Fruit fly (Drosophila melanogaster) whole organism, pupa: Measurements from ENCODE around the gene CG7715.

Experiments
- CG10348 ChIP-seq: fragments of 200-800 bp; sonication (Bioruptor generic); IDR thresholded peaks from 2 replicates; pipeline ENCODE4 v1.3.6; 2022; ENCODE audit warnings: missing biosample characterization, missing genetic modification characterization
- CG12605 ChIP-seq: fragments of 200-800 bp; sonication (Bioruptor generic); IDR thresholded peaks from 2 replicates; pipeline ENCODE4 v1.3.6; 2022; ENCODE audit warnings: missing biosample characterization, missing genetic modification characterization
- CG13204 ChIP-seq: fragments of 200-800 bp; sonication (Bioruptor generic); optimal IDR thresholded peaks from 2 replicates; lab custom pipeline; 2018; ENCODE audit warnings: missing biosample characterization, mild to moderate bottlenecking, missing genetic modification characterization, moderate library complexity
- CG14655 ChIP-seq: fragments of 200-800 bp; sonication (Bioruptor generic); optimal IDR thresholded peaks from 3 replicates; lab custom pipeline; 2017; ENCODE audit warnings: mild to moderate bottlenecking, missing biosample characterization, missing genetic modification reagents, missing genetic modification characterization
- CG15710 ChIP-seq: fragments of 200-800 bp; sonication (Bioruptor generic); optimal IDR thresholded peaks from 2 replicates; lab custom pipeline; 2018; ENCODE audit warnings: missing biosample characterization, mild to moderate bottlenecking, missing genetic modification characterization, moderate library complexity
- CG17806 ChIP-seq: fragments of 200-800 bp; sonication (Bioruptor generic); optimal IDR thresholded peaks from 2 replicates; lab custom pipeline; 2018; ENCODE audit warnings: missing biosample characterization, mild to moderate bottlenecking, missing genetic modification characterization, moderate library complexity
- CG32121 ChIP-seq: fragments of 200-800 bp; sonication (Bioruptor generic); IDR thresholded peaks from 2 replicates; pipeline ENCODE4 v1.3.6; 2022; ENCODE audit warnings: missing biosample characterization, missing genetic modification characterization
- CG34367 ChIP-seq: fragments of 200-800 bp; sonication (Bioruptor generic); optimal IDR thresholded peaks from 2 replicates; lab custom pipeline; 2018; ENCODE audit warnings: missing biosample characterization, mild to moderate bottlenecking, missing genetic modification characterization
- CG4496 ChIP-seq: fragments of 200-800 bp; sonication (Bioruptor generic); IDR thresholded peaks from 3 replicates; pipeline ENCODE4 v1.3.6; 2022; ENCODE audit warnings: missing biosample characterization, missing genetic modification characterization
- CG8159 ChIP-seq: fragments of 200-800 bp; sonication (Bioruptor generic); optimal IDR thresholded peaks from 3 replicates; lab custom pipeline; 2018; ENCODE audit warnings: missing biosample characterization, mild to moderate bottlenecking, missing genetic modification characterization, moderate library complexity
- CG8301 ChIP-seq: fragments of 200-800 bp; sonication (Bioruptor generic); optimal IDR thresholded peaks from 2 replicates; lab custom pipeline; 2018; ENCODE audit warnings: missing biosample characterization, mild to moderate bottlenecking, missing genetic modification characterization
- CG9948 ChIP-seq: fragments of 200-800 bp; sonication (Bioruptor generic); optimal IDR thresholded peaks from 2 replicates; lab custom pipeline; 2018; ENCODE audit warnings: missing biosample characterization, mild to moderate bottlenecking, missing genetic modification characterization, moderate library complexity
- D1 ChIP-seq: fragments of 200-800 bp; sonication (Bioruptor generic); optimal IDR thresholded peaks from 2 replicates; lab custom pipeline; 2018; ENCODE audit warnings: missing biosample characterization, mild to moderate bottlenecking, missing genetic modification characterization, moderate library complexity
- EcR ChIP-seq: fragments of 200-800 bp; sonication (Bioruptor generic); optimal IDR thresholded peaks from 3 replicates; lab custom pipeline; 2019; ENCODE audit warnings: missing biosample characterization, missing genetic modification characterization, mild to moderate bottlenecking, moderate library complexity, missing genetic modification reagents
- Ets98B ChIP-seq: fragments of 200-800 bp; sonication (Bioruptor generic); IDR thresholded peaks from 2 replicates; pipeline ENCODE4 v1.3.6; 2022; ENCODE audit warnings: missing biosample characterization, missing genetic modification characterization
- Pif1A ChIP-seq: fragments of 200-800 bp; sonication (Bioruptor generic); optimal IDR thresholded peaks from 3 replicates; lab custom pipeline; 2016; ENCODE audit warnings: missing biosample characterization, missing genetic modification characterization
- Pif1B ChIP-seq: fragments of 200-800 bp; sonication (Bioruptor generic); optimal IDR thresholded peaks from 3 replicates; lab custom pipeline; 2016; ENCODE audit warnings: missing biosample characterization, missing genetic modification characterization
- Snoo ChIP-seq: fragments of 200-800 bp; sonication (Bioruptor generic); optimal IDR thresholded peaks from 3 replicates; lab custom pipeline; 2017; ENCODE audit warnings: missing biosample characterization, mild to moderate bottlenecking, missing genetic modification characterization, inconsistent platforms
- fd96Ca ChIP-seq: fragments of 200-800 bp; sonication (Bioruptor generic); IDR thresholded peaks from 3 replicates; pipeline ENCODE4 v1.3.6; 2022; ENCODE audit warnings: missing biosample characterization, missing genetic modification characterization
- gl ChIP-seq: fragments of 200-800 bp; sonication (Bioruptor generic); optimal IDR thresholded peaks from 2 replicates; lab custom pipeline; 2018; ENCODE audit warnings: missing biosample characterization, mild to moderate bottlenecking, missing genetic modification characterization
- rn ChIP-seq: fragments of 200-800 bp; sonication (Bioruptor generic); IDR thresholded peaks from 2 replicates; pipeline ENCODE4 v1.3.6; 2022; ENCODE audit warnings: missing biosample characterization, missing genetic modification characterization

CG7715 gene

DNA sequence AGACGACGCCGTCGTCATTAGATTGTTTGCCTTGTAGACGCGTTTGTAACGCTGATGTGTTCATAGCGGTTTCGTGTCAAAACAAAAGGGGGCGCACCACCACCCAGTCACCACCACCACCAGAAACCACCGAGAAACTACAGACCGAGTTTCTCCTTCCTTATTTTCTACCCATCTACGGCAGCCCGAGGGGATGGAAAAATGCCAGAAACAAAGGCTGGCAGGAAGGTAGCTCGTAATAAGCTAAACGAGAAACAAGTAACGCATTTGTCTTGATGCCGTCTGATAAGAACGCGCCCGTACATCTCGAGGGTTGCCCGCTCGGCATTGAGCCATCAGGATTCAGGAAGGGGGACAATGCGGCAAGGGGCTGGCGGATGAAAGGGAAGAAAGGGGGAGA lies 20.8 kb downstream of the CG7715 start:
- no peak for TF ChIP-seq CG8301 (tag; lab: Kevin White, UChicago)
- TF ChIP-seq CG8159: no peak
- no peak for TF ChIP-seq EcR (GFP tag; lab: Kevin White, UChicago)
- no peak for TF ChIP-seq CG13204 (GFP tag; lab: Kevin White, UChicago)
- TF ChIP-seq rn: no peak
- TF ChIP-seq CG4496 (GFP tag; lab: Robert Waterston, UW): no peak
- TF ChIP-seq fd96Ca: no peak
- TF ChIP-seq CG9948 (tag; lab: Kevin White, UChicago): no peak

dm6 chr3R:18706289-18706688 lies 22.0 kb downstream of the CG7715 start:
- TF ChIP-seq Snoo (tag; lab: Kevin White, UChicago): no peak
- TF ChIP-seq EcR (GFP tag; lab: Kevin White, UChicago): no peak
- TF ChIP-seq rn: no peak
- TF ChIP-seq Pif1B (GFP tag; lab: Kevin White, UChicago): no peak
- no peak for TF ChIP-seq CG17806
- no peak for TF ChIP-seq CG12605
- no peak for TF ChIP-seq Pif1A (GFP tag; lab: Kevin White, UChicago)
- no peak for TF ChIP-seq CG4496 (GFP tag; lab: Robert Waterston, UW)
- no peak for TF ChIP-seq CG8159
- TF ChIP-seq CG14655: no peak
- no peak for TF ChIP-seq CG32121 (GFP tag; lab: Robert Waterston, UW)
- no peak for TF ChIP-seq CG8301 (tag; lab: Kevin White, UChicago)

DNA sequence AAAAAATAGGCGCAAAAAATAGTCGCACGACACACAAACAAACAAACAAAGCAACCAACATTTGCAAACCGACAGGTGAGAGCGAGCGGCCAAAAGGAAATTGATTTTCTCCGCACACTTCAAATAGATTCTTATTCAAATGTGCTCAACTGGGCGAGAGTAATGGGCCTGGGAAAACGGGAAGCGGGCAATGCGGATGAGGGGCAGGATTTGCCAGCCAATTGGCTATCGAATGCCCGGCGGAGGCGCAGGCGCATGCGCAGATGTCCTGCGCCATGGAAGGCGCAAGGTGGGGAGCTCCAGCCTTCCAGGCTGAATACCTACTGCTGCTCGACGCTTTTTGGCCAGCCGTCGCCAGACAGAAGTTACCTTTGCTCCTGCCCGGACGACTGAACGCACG lies 23.1 kb downstream of the CG7715 start, which contains the start of the genes ChAT and VAChT:
Gene ChAT (plus strand): TSS at position 352 of the 400 bp plus-strand sequence.
Gene VAChT (plus strand): TSS at position 352 of the 400 bp plus-strand sequence.
- TF ChIP-seq CG32121 (GFP tag; lab: Robert Waterston, UW) (no peak), fd96Ca (no peak), CG4496 (GFP tag; lab: Robert Waterston, UW) (no peak), CG10348 (GFP tag; lab: Robert Waterston, UW) (no peak), CG12605 (no peak), D1 (tag; lab: Kevin White, UChicago) (no peak), CG8159 (no peak), Ets98B (GFP tag; lab: Robert Waterston, UW) (no peak), CG34367 (tag; lab: Kevin White, UChicago) (no peak), CG8301 (tag; lab: Kevin White, UChicago) (no peak), rn (no peak)
- TF ChIP-seq, all 21 proteins: peak for 0

- TF ChIP-seq EcR (GFP tag; lab: Kevin White, UChicago) (no peak), Ets98B (GFP tag; lab: Robert Waterston, UW) (no peak), CG4496 (GFP tag; lab: Robert Waterston, UW) (no peak), CG14655 (no peak), CG13204 (GFP tag; lab: Kevin White, UChicago) (no peak)
Measured at dm6 chr3R:18703514-18703913, 24.8 kb downstream of the CG7715 start.

- no peak for TF ChIP-seq CG12605
- TF ChIP-seq Pif1A (GFP tag; lab: Kevin White, UChicago): no peak
- TF ChIP-seq Ets98B (GFP tag; lab: Robert Waterston, UW): no peak
- TF ChIP-seq CG8301 (tag; lab: Kevin White, UChicago): no peak
- TF ChIP-seq gl (tag; lab: Kevin White, UChicago): no peak
- no peak for TF ChIP-seq fd96Ca
- no peak for TF ChIP-seq CG34367 (tag; lab: Kevin White, UChicago)
Measured at dm6 chr3R:18698855-18699569, 29.3 kb downstream of the CG7715 start.

DNA sequence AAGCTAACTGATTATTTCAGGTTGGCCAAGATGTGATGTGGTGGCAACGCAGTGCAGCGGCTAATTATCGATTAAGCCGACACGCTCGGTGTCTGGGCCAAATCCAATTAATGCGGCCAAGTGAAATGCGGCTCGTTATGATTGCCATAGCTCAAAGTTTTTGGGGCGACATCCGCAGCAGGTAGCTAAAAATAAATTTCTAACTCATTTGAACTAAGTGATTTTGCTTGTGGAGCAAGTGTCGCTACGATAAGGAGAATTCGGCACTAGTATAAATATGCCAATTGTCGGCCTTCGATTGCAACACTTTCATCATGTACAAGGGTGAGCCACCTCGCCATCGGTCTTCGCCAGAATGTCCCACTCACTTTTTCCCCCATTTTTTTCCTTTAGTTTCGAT lies 33.3 kb downstream of the CG7715 start, which contains the start of gene CG34282:
Gene CG34282 (plus strand): TSS at position 301 of the 400 bp plus-strand sequence.
- no peak for TF ChIP-seq D1 (tag; lab: Kevin White, UChicago)
- TF ChIP-seq Ets98B (GFP tag; lab: Robert Waterston, UW): no peak
- TF ChIP-seq CG8301 (tag; lab: Kevin White, UChicago): no peak
- TF ChIP-seq CG14655: no peak
- no peak for TF ChIP-seq CG9948 (tag; lab: Kevin White, UChicago)
- no peak for TF ChIP-seq gl (tag; lab: Kevin White, UChicago)
- no peak for TF ChIP-seq CG17806
- no peak for TF ChIP-seq CG8159
- no peak for TF ChIP-seq CG10348 (GFP tag; lab: Robert Waterston, UW)
- no peak for TF ChIP-seq CG32121 (GFP tag; lab: Robert Waterston, UW)
- no peak for TF ChIP-seq rn
- TF ChIP-seq EcR (GFP tag; lab: Kevin White, UChicago): no peak
- no peak for TF ChIP-seq CG4496 (GFP tag; lab: Robert Waterston, UW)
- TF ChIP-seq CG12605: no peak
- TF ChIP-seq CG13204 (GFP tag; lab: Kevin White, UChicago): no peak
- TF ChIP-seq Pif1A (GFP tag; lab: Kevin White, UChicago): no peak
- no peak for TF ChIP-seq fd96Ca
- TF ChIP-seq CG34367 (tag; lab: Kevin White, UChicago): no peak
- no peak for TF ChIP-seq Pif1B (GFP tag; lab: Kevin White, UChicago)
- no peak for TF ChIP-seq CG15710 (tag; lab: Kevin White, UChicago)
- TF ChIP-seq, all 21 proteins: peak for 0
